Worm (Caenorhabditis elegans): ENCODE data around the gene W02A2.8.

Gene W02A2.8

ce11 chrIV:13386043-13386442 is 27.7 kb upstream of the W02A2.8 start, which contains the start of the genes Y62E10A.20, Y62E10A.23 and mdt-9 (continued):
- TF ChIP-seq sup-37 (GFP tag; optimal IDR thresholded peaks at IDR 0.05), result no peak
- peak; percentile 28 for TF ChIP-seq snpc-4 (tag; optimal IDR thresholded peaks at IDR 0.05)
- TF ChIP-seq ets-5 (GFP tag; IDR thresholded peaks at IDR 0.05), result no peak
- TF ChIP-seq pag-3 (tag; optimal IDR thresholded peaks at IDR 0.05; ENCODE audit: borderline replicate concordance, insufficient read depth), result no peak
- peak; percentile 54 for TF ChIP-seq irx-1 (tag; optimal IDR thresholded peaks at IDR 0.05)
- peak; percentile 69 to 86 (median 80) for TF ChIP-seq ceh-82 (tag; optimal IDR thresholded peaks at IDR 0.05)
- TF ChIP-seq ceh-88 (GFP tag; IDR thresholded peaks at IDR 0.05), result no peak
- no peak for TF ChIP-seq nhr-84 (tag; optimal IDR thresholded peaks at IDR 0.05)
- TF ChIP-seq lsy-2 (tag; optimal IDR thresholded peaks at IDR 0.05), result peak; percentile 81 to 91
- TF ChIP-seq xbp-1 (tag; optimal IDR thresholded peaks at IDR 0.05), result peak; percentile 75
- peak; percentile 90 for TF ChIP-seq unc-130 (tag; optimal IDR thresholded peaks at IDR 0.05)
- no peak for TF ChIP-seq fkh-4 (tag; optimal IDR thresholded peaks at IDR 0.05; ENCODE audit: borderline replicate concordance)

- peak in 2 of 3 experiments; percentile 22 to 43 for TF ChIP-seq ceh-82 (tag; optimal IDR thresholded peaks at IDR 0.05)
- TF ChIP-seq irx-1 (tag; optimal IDR thresholded peaks at IDR 0.05), result no peak
- TF ChIP-seq nhr-71 (tag; optimal IDR thresholded peaks at IDR 0.05), result peak; percentile 27
- TF ChIP-seq swsn-7 (tag; optimal IDR thresholded peaks at IDR 0.05), result peak; percentile 18
- TF ChIP-seq xbp-1 (tag; optimal IDR thresholded peaks at IDR 0.05), result peak; percentile 14
- peak; percentile 19 to 28 for TF ChIP-seq efl-1 (optimal IDR thresholded peaks at IDR 0.05)
- peak in 1 of 2 experiments; percentile 9 for TF ChIP-seq efl-1 (GFP tag; optimal IDR thresholded peaks at IDR 0.05 in 1 of 2)
- peak; percentile 1 to 23 for TF ChIP-seq lsy-2 (tag; optimal IDR thresholded peaks at IDR 0.05)
- no peak for TF ChIP-seq dpl-1 (GFP tag; optimal IDR thresholded peaks at IDR 0.05)
- no peak for TF ChIP-seq pag-3 (tag; optimal IDR thresholded peaks at IDR 0.05; ENCODE audit: borderline replicate concordance, insufficient read depth)
- peak; percentile 26 for TF ChIP-seq fkh-8 (tag; optimal IDR thresholded peaks at IDR 0.05)
- TF ChIP-seq lin-35 (GFP tag; optimal IDR thresholded peaks at IDR 0.05), result peak in 1 of 2 experiments; percentile 30
- TF ChIP-seq nhr-47 (tag; optimal IDR thresholded peaks at IDR 0.05), result peak; percentile 17
- TF ChIP-seq snu-23 (GFP tag; optimal IDR thresholded peaks at IDR 0.05), result peak; percentile 42
These were observed 25.5 kb upstream of the W02A2.8 start, which contains the start of gene rab-19 for ce11 chrIV:13383763-13384436. Gene rab-19, minus strand, starts transcription at chrIV:13384386.

DNA sequence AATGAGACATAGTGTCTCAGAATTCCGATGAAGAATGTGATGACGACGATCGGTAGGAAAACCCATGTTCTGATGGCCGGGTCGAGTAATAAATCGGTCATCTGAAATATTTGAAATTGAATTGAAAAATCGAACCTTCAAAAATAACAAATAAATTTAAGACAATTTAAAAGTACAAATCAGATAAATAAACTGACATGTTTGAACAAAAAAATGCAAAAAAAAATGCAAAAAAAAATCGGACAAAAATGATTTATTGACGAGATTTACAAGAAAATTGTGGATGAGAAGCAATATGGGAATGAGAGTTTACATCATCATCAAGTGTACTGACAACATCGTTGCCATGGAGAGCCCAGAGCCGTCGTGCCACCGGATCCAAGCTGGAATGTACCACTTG is 23.4 kb upstream of the W02A2.8 start, which contains the start of gene emc-3:
TSS of gene emc-3 (minus strand) at position 101 of the 400 bp plus-strand sequence.
- TF ChIP-seq zag-1 (tag; optimal IDR thresholded peaks at IDR 0.05) (no peak), fos-1 (tag; optimal IDR thresholded peaks at IDR 0.05) (no peak), dpl-1 (GFP tag; optimal IDR thresholded peaks at IDR 0.05) (no peak), ama-1 (optimal IDR thresholded peaks at IDR 0.05) (no peak), ceh-90 (tag; optimal IDR thresholded peaks at IDR 0.05) (no peak), unc-86 (tag; optimal IDR thresholded peaks at IDR 0.05) (no peak), unc-98 (GFP tag; IDR thresholded peaks at IDR 0.05) (no peak), lin-14 (GFP tag; optimal IDR thresholded peaks at IDR 0.05) (no peak), ceh-63 (GFP tag; optimal IDR thresholded peaks at IDR 0.05) (no peak), elt-3 (tag; optimal IDR thresholded peaks at IDR 0.05) (no peak), vab-15 (tag; optimal IDR thresholded peaks at IDR 0.05) (no peak), nhr-12 (tag; optimal IDR thresholded peaks at IDR 0.05) (no peak)

DNA sequence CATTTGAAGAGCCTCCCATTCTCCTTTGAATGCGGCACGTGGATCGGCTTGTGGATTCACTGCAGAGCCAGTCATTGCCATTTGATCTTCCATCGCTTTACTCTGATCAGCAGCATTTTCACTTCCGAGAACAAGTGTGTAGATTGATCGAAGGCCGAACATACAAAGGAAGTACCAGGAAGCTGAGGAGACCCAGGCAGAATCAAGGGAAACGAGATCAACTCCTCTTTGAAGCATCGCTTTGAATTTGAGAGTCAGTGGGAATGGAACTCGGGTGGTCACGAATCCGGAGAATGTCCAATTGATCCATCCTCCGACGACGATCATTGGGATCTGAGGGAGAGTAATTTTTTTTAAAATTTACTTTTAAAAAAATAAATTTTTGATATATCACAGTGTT is 22.1 kb upstream of the W02A2.8 start:
- TF ChIP-seq efl-1 (optimal IDR thresholded peaks at IDR 0.05) (no peak), efl-1 (GFP tag; optimal IDR thresholded peaks at IDR 0.05 in 1 of 2) (peak in 1 of 2 experiments; percentile 58), sox-4 (tag; optimal IDR thresholded peaks at IDR 0.05) (no peak)

DNA sequence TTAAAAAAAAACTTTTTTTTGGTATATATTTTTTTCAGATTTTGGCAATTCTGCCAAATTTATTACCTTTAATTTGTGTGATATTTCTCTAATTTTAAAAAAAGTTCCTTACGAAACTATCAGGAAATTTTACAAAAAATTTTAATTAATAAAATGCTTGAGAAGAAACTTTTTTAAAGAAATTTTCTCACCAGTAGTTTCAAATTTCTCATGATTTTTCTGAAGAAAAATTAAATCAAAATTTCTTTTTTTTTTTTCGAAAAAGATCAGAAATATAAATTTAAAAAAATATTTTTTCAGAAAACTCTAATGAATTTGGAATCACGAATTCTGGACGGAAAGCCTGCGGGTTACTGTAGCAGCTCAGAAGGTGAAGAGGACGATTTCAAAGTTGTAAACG is 19.3 kb upstream of the W02A2.8 start, which contains the start of gene mau-8:
TSS of gene mau-8 (plus strand) at position 301 of the 400 bp plus-strand sequence.
- no peak for TF ChIP-seq hpl-2 (GFP tag; optimal IDR thresholded peaks at IDR 0.05)
- no peak for TF ChIP-seq nhr-12 (tag; optimal IDR thresholded peaks at IDR 0.05)
- no peak for TF ChIP-seq pax-3 (tag; optimal IDR thresholded peaks at IDR 0.05)
- TF ChIP-seq sptf-1 (tag; optimal IDR thresholded peaks at IDR 0.05), result no peak
- TF ChIP-seq dpl-1 (GFP tag; optimal IDR thresholded peaks at IDR 0.05), result no peak
- TF ChIP-seq efl-1 (optimal IDR thresholded peaks at IDR 0.05), result no peak
- no peak for TF ChIP-seq efl-1 (GFP tag; optimal IDR thresholded peaks at IDR 0.05 in 1 of 2)
- no peak for TF ChIP-seq lin-35 (GFP tag; optimal IDR thresholded peaks at IDR 0.05)
- no peak for TF ChIP-seq nhr-71 (tag; optimal IDR thresholded peaks at IDR 0.05)
- TF ChIP-seq hlh-17 (GFP tag; optimal IDR thresholded peaks at IDR 0.05; ENCODE audit: borderline replicate concordance), result no peak
- no peak for TF ChIP-seq nhr-84 (tag; optimal IDR thresholded peaks at IDR 0.05)
- TF ChIP-seq tbx-2 (tag; optimal IDR thresholded peaks at IDR 0.05), result no peak
- no peak for TF ChIP-seq ceh-63 (GFP tag; optimal IDR thresholded peaks at IDR 0.05)
- no peak for TF ChIP-seq nhr-28 (tag; optimal IDR thresholded peaks at IDR 0.05)
- TF ChIP-seq unc-130 (tag; optimal IDR thresholded peaks at IDR 0.05), result no peak

All from whole organism, L1 larva.